Comparison of ENCODE assay signal across 2 fruit fly cellular contexts in the genomic region with DNA sequence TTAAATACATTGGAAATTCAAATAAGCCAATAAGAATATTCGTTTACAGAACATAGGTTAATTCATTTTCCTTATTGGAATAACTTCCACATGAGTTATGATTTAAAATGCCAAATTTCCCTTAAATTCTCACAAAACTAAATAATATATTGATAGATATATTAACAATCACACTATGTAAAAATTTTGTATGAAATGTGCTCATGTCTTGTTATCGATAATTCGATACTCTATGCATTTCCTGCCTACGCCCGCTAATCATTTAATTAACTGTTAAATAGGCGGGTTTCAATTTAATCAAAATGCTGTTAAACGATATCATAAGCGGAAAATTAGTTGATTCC.
TF ChIP-seq lines count a peak whose summit lies in the region.

A gene (plus strand): TSS at position 269 of the 344 bp plus-strand sequence.

- no peak for TF ChIP-seq CTCF in whole organism, embryonic (GFP tag; optimal IDR thresholded peaks at IDR 0.05; lab: Kevin White, UChicago)

TF ChIP-seq in whole organism, embryonic, 481 proteins besides CTCF, POLR2A, EP300 and RAD21 (continues in another document):
- TF ChIP-seq CG17361 (GFP tag; IDR thresholded peaks at IDR 0.05; lab: Robert Waterston, UW) (peak; percentile 20), CG7839 (tag; optimal IDR thresholded peaks at IDR 0.05; lab: Kevin White, UChicago) (no peak), tna (GFP tag; IDR thresholded peaks at IDR 0.05; lab: Robert Waterston, UW; ENCODE audit: partially characterized antibody) (0 out of 2 replicates have a peak, but pooled peaks have one; percentile 31), Fer3 (tag; optimal IDR thresholded peaks at IDR 0.05; lab: Kevin White, UChicago) (peak; percentile 9), unc-4 (GFP tag; IDR thresholded peaks at IDR 0.05; lab: Robert Waterston, UW; ENCODE audit: partially characterized antibody) (0 out of 2 replicates have a peak, but pooled peaks have one; percentile 27), CG17385 (GFP tag; optimal IDR thresholded peaks at IDR 0.05; lab: Kevin White, UChicago) (peak; percentile 21), HLH4C (GFP tag; IDR thresholded peaks at IDR 0.05; lab: Robert Waterston, UW; ENCODE audit: partially characterized antibody) (peak; percentile 41; the same call in 1 of the 3 replicates), MBD-R2 (GFP tag; IDR thresholded peaks at IDR 0.05; lab: Robert Waterston, UW) (no peak), CG14710 (tag; optimal IDR thresholded peaks at IDR 0.05; lab: Kevin White, UChicago) (peak; percentile 5), inv (GFP tag; IDR thresholded peaks at IDR 0.05; lab: Robert Waterston, UW; ENCODE audit: partially characterized antibody) (0 out of 2 replicates have a peak, but pooled peaks have one; percentile 4), CG11560 (tag; IDR thresholded peaks at IDR 0.05; lab: Robert Waterston, UW) (no peak), CG13296 (GFP tag; optimal IDR thresholded peaks at IDR 0.05; lab: Kevin White, UChicago) (peak; percentile 5), CG7928 (GFP tag; optimal IDR thresholded peaks at IDR 0.05; lab: Kevin White, UChicago) (no peak), mld (GFP tag; IDR thresholded peaks at IDR 0.05; lab: Robert Waterston, UW; ENCODE audit: partially characterized antibody) (0 out of 3 replicates have a peak, but pooled peaks have one; percentile 5), fd96Cb (tag; optimal IDR thresholded peaks at IDR 0.05; lab: Kevin White, UChicago) (no peak), sim (GFP tag; IDR thresholded peaks at IDR 0.05; lab: Robert Waterston, UW) (no peak), NfI (GFP tag; optimal IDR thresholded peaks at IDR 0.05; lab: Kevin White, UChicago) (peak; percentile 8), nerfin-2 (GFP tag; IDR thresholded peaks at IDR 0.05; lab: Robert Waterston, UW; ENCODE audit: partially characterized antibody) (peak; percentile 38; the same call in 1 of the 2 replicates), CG6765 (GFP tag; optimal IDR thresholded peaks at IDR 0.05; lab: Kevin White, UChicago) (peak; percentile 3), gcm (GFP tag; optimal IDR thresholded peaks at IDR 0.05; lab: Kevin White, UChicago) (no peak), CG13287 (GFP tag; IDR thresholded peaks at IDR 0.05; lab: Robert Waterston, UW; ENCODE audit: partially characterized antibody) (peak; percentile 18; the same call in 1 of the 2 replicates), E2f2 (GFP tag; IDR thresholded peaks at IDR 0.05; lab: Robert Waterston, UW) (peak; percentile 57), cas (GFP tag; IDR thresholded peaks at IDR 0.05; lab: Robert Waterston, UW) (no peak), CG34224 (GFP tag; IDR thresholded peaks at IDR 0.05; lab: Robert Waterston, UW; ENCODE audit: partially characterized antibody) (peak; percentile 65), Dll (GFP tag; IDR thresholded peaks at IDR 0.05; lab: Robert Waterston, UW; ENCODE audit: partially characterized antibody) (peak; percentile 44; the same call in 1 of the 4 replicates), stwl (tag; optimal IDR thresholded peaks at IDR 0.05; lab: Kevin White, UChicago) (peak; percentile 6), hth (optimal IDR thresholded peaks at IDR 0.05; lab: Kevin White, UChicago) (no peak), Gug (GFP tag; IDR thresholded peaks at IDR 0.05; lab: Robert Waterston, UW) (no peak), CG8944 (GFP tag; optimal IDR thresholded peaks at IDR 0.05; lab: Kevin White, UChicago) (no peak), CrebB (tag; optimal IDR thresholded peaks at IDR 0.05; lab: Kevin White, UChicago) (no peak), sens-2 (GFP tag; IDR thresholded peaks at IDR 0.05; lab: Robert Waterston, UW) (no peak), CG43689 (GFP tag; IDR thresholded peaks at IDR 0.05; lab: Robert Waterston, UW) (no peak), GATAe (GFP tag; conservative IDR thresholded peaks at IDR 0.05; lab: Robert Waterston, UW) (no peak), CG4328 (GFP tag; optimal IDR thresholded peaks at IDR 0.05; lab: Kevin White, UChicago) (no peak), CG6272 (GFP tag; IDR thresholded peaks at IDR 0.05; lab: Robert Waterston, UW) (no peak), lbe (GFP tag; optimal IDR thresholded peaks at IDR 0.05; lab: Kevin White, UChicago) (peak; percentile 17), dan (GFP tag; IDR thresholded peaks at IDR 0.05; lab: Robert Waterston, UW) (no peak), Scr (GFP tag; IDR thresholded peaks at IDR 0.05; lab: Robert Waterston, UW; ENCODE audit: partially characterized antibody) (peak; percentile 47; the same call in 1 of the 2 replicates), zen (tag; optimal IDR thresholded peaks at IDR 0.05; lab: Kevin White, UChicago) (no peak)

TF ChIP-seq in whole organism, prepupa, 60 proteins besides CTCF, POLR2A, EP300 and RAD21:
- no peak for TF ChIP-seq Sox15 (GFP tag; optimal IDR thresholded peaks at IDR 0.05; lab: Kevin White, UChicago)
- TF ChIP-seq CG6854 (GFP tag; optimal IDR thresholded peaks at IDR 0.05; lab: Kevin White, UChicago) = peak; percentile 17
- no peak for TF ChIP-seq svp (GFP tag; lab: Kevin White, UChicago)
- TF ChIP-seq dsx (GFP tag; optimal IDR thresholded peaks at IDR 0.05; lab: Kevin White, UChicago; ENCODE audit: poor library complexity, severe bottlenecking) = no peak
- TF ChIP-seq topi (GFP tag; optimal IDR thresholded peaks at IDR 0.05; lab: Kevin White, UChicago) = no peak
- no peak for TF ChIP-seq Eip75B (GFP tag; optimal IDR thresholded peaks at IDR 0.05; lab: Kevin White, UChicago)
